Worm (Caenorhabditis elegans): Measurements from ENCODE around the gene snt-2.
A peak's percentile ranks its signal among the peaks of the same experiment; 100 is the strongest.

Gene snt-2

DNA sequence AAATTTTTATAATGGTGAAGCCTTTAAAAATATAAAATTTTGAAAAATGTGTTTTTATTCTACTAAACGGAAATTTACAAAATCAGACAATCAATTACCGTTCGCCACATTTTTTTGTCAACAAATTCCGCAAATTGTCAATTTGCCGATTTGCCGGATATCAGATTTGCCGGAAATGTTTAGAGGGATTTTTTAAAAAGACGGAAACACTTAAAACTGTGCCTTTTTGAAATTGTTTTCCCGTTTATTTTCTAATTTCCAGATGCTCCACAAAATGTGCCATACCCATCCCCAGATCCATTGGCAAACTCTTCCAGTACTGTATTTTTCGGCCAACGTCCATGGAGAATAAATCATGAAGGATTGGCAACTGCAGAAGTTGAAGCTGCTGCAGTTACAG is 4.0 kb upstream of the snt-2 start:
- TF ChIP-seq hlh-15 (tag; optimal IDR thresholded peaks at IDR 0.05): no peak
- no peak for TF ChIP-seq fax-1 (tag; optimal IDR thresholded peaks at IDR 0.05)
- TF ChIP-seq ets-4 (tag; optimal IDR thresholded peaks at IDR 0.05): no peak
- TF ChIP-seq ceh-19 (GFP tag; optimal IDR thresholded peaks at IDR 0.05): no peak
- TF ChIP-seq mec-3 (tag; optimal IDR thresholded peaks at IDR 0.05; ENCODE audit: borderline replicate concordance): no peak
- TF ChIP-seq tbx-7 (tag; optimal IDR thresholded peaks at IDR 0.05): no peak
- no peak for TF ChIP-seq sdc-2 (tag; optimal IDR thresholded peaks at IDR 0.05)
- no peak for TF ChIP-seq ceh-2 (tag; optimal IDR thresholded peaks at IDR 0.05)
- no peak for TF ChIP-seq nfya-1 (tag; optimal IDR thresholded peaks at IDR 0.05)
- no peak for TF ChIP-seq madf-2 (tag; optimal IDR thresholded peaks at IDR 0.05)
- no peak for TF ChIP-seq eyg-1 (tag; optimal IDR thresholded peaks at IDR 0.05)
- TF ChIP-seq ceh-30 (tag; optimal IDR thresholded peaks at IDR 0.05): no peak
- no peak for TF ChIP-seq ztf-16 (tag; optimal IDR thresholded peaks at IDR 0.05)
- no peak for TF ChIP-seq hlh-8 (tag; optimal IDR thresholded peaks at IDR 0.05)
- no peak for TF ChIP-seq fkh-6 (tag; optimal IDR thresholded peaks at IDR 0.05)
- no peak for TF ChIP-seq Y22D7AL.16 (tag; optimal IDR thresholded peaks at IDR 0.05)
- no peak for TF ChIP-seq odd-2 (tag; optimal IDR thresholded peaks at IDR 0.05)
- TF ChIP-seq npax-4 (tag; optimal IDR thresholded peaks at IDR 0.05): no peak
- no peak for TF ChIP-seq unc-55 (GFP tag; optimal IDR thresholded peaks at IDR 0.05)
- no peak for TF ChIP-seq unc-3 (GFP tag; conservative IDR thresholded peaks at IDR 0.05)
- no peak for TF ChIP-seq unc-3 (tag; optimal IDR thresholded peaks at IDR 0.05)

DNA sequence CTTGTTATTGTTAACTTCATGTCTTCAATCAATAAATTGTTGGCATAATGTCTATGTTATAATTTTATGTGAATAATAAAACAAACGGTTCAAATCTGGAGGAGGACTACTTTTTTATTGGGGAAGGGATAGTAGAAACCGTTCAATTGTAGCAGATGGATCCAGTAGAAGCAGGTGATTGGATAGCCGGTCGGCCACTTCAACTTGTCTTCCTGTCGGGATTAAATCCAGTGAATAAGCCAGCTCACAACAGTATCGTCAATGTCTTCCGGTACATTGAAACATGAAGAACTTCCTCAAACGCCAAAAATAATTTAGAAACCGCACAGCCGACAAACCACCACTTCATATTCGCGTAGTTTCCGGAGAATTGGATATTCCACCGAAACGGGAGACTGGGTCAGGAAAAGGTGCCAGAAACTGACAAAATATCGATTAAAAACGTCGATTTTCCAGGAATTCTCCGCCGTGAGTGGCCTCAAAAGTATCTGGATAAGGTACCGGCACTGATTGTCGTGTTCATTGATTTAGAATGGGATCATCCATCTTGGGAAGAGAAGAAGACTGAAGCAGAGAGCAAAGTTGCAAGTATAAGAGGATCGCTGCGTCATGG is 1.6 kb upstream of the snt-2 start, which contains the start of gene trpp-11:
trpp-11 (plus strand) TSS at position 153 of the 613 bp plus-strand sequence.
- TF ChIP-seq dmd-4 (tag; optimal IDR thresholded peaks at IDR 0.05; ENCODE audit: borderline replicate concordance) (no peak), lin-11 (tag; optimal IDR thresholded peaks at IDR 0.05) (no peak), hlh-6 (tag; optimal IDR thresholded peaks at IDR 0.05) (no peak), K09A11.1 (tag; optimal IDR thresholded peaks at IDR 0.05; ENCODE audit: insufficient read depth) (no peak), K02D7.2 (tag; optimal IDR thresholded peaks at IDR 0.05) (no peak), mec-3 (tag; optimal IDR thresholded peaks at IDR 0.05; ENCODE audit: borderline replicate concordance) (no peak), C38D4.7 (GFP tag; optimal IDR thresholded peaks at IDR 0.05) (no peak), ceh-19 (GFP tag; optimal IDR thresholded peaks at IDR 0.05) (no peak), syd-9 (tag; optimal IDR thresholded peaks at IDR 0.05) (no peak), hlh-13 (GFP tag; optimal IDR thresholded peaks at IDR 0.05) (no peak), che-1 (tag; optimal IDR thresholded peaks at IDR 0.05) (no peak), hlh-15 (tag; optimal IDR thresholded peaks at IDR 0.05) (no peak), ceh-6 (GFP tag; optimal IDR thresholded peaks at IDR 0.05) (no peak)

ce11 chrIII:794000-794399 is 467 bp upstream of the snt-2 start, which contains the start of gene rps-29:
Gene rps-29, plus strand, starts transcription at chrIII:794300.
- TF ChIP-seq pax-1 (tag; optimal IDR thresholded peaks at IDR 0.05): no peak
- TF ChIP-seq ahr-1 (tag; optimal IDR thresholded peaks at IDR 0.05): no peak
- TF ChIP-seq ceh-48 (tag; optimal IDR thresholded peaks at IDR 0.05): peak; percentile 30
- TF ChIP-seq rnt-1 (tag; optimal IDR thresholded peaks at IDR 0.05): no peak
- no peak for TF ChIP-seq lim-6 (tag; optimal IDR thresholded peaks at IDR 0.05)

DNA sequence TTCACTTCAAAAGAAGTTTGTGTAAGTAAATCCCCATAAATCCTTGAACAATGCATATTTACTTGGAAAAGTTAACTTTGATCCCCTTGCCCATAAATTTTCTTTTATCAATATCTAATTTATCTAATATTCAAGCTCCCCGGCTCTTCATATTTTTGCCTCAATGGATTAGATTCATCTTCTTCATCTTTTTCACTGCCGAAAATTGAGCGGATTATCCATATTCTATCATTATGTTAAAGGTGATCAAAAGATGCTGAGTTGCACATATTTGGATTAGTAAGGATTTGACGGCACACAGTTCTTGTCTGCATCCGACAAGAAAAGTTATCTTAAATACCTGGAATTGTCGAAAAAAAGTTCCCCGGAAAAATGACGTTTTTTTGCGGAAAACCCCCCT is 2.9 kb downstream of the snt-2 start:
- TF ChIP-seq nhr-232 (tag; optimal IDR thresholded peaks at IDR 0.05) (no peak), sox-2 (GFP tag; IDR thresholded peaks at IDR 0.05) (no peak), pax-1 (tag; optimal IDR thresholded peaks at IDR 0.05) (no peak), unc-86 (tag; optimal IDR thresholded peaks at IDR 0.05) (no peak), C08G9.2 (tag; optimal IDR thresholded peaks at IDR 0.05) (no peak), lin-11 (tag; optimal IDR thresholded peaks at IDR 0.05) (no peak), syd-9 (tag; optimal IDR thresholded peaks at IDR 0.05) (no peak), ztf-16 (tag; optimal IDR thresholded peaks at IDR 0.05) (no peak), fax-1 (tag; optimal IDR thresholded peaks at IDR 0.05) (no peak), hlh-8 (tag; optimal IDR thresholded peaks at IDR 0.05) (no peak), ceh-6 (GFP tag; optimal IDR thresholded peaks at IDR 0.05) (no peak), ceh-14 (tag; optimal IDR thresholded peaks at IDR 0.05) (no peak), tbx-2 (tag; optimal IDR thresholded peaks at IDR 0.05) (no peak), pqm-1 (tag; optimal IDR thresholded peaks at IDR 0.05) (no peak), ahr-1 (tag; optimal IDR thresholded peaks at IDR 0.05) (no peak), rnt-1 (tag; optimal IDR thresholded peaks at IDR 0.05) (no peak), pha-2 (tag; optimal IDR thresholded peaks at IDR 0.05) (no peak), nhr-11 (tag; optimal IDR thresholded peaks at IDR 0.05) (no peak), che-1 (tag; optimal IDR thresholded peaks at IDR 0.05) (no peak), nfya-1 (tag; optimal IDR thresholded peaks at IDR 0.05) (no peak)
